Worm (Caenorhabditis elegans) whole organism, midembryonic: ENCODE measurements around the gene par-3.
A peak's percentile ranks its signal among the peaks of the same experiment; 100 is the strongest.

Experiments used
- T22C8.4 ChIP-seq: fragments of 200-800 bp; sonication (Bioruptor generic); IDR thresholded peaks from 2 replicates; pipeline ENCODE4 v1.3.6; 2022; ENCODE audit warnings: missing genetic modification characterization, missing compliant biosample characterization
- cog-1 ChIP-seq: sonication (generic microtip); optimal IDR thresholded peaks from 2 replicates; lab custom pipeline; 2016; ENCODE audit warnings: missing genetic modification characterization, missing compliant biosample characterization
- flt-1 ChIP-seq: fragments of 200-800 bp; sonication (Bioruptor generic); IDR thresholded peaks from 2 replicates; pipeline ENCODE4 v1.3.6; 2022; ENCODE audit warnings: missing genetic modification characterization, missing compliant biosample characterization
- klf-2 ChIP-seq: fragments of 200-800 bp; sonication (Bioruptor generic); conservative IDR thresholded peaks from 2 replicates; pipeline ENCODE4 v1.3.6; 2022; ENCODE audit warnings: missing genetic modification reagents, missing genetic modification characterization, missing compliant biosample characterization
- med-1 ChIP-seq: sonication (generic microtip); optimal IDR thresholded peaks from 2 replicates; lab custom pipeline; 2017; ENCODE audit warnings: missing genetic modification characterization, mild to moderate bottlenecking, missing compliant biosample characterization, antibody characterized with exemption, missing genetic modification reagents; ENCODE audit not compliant: insufficient read depth
- ref-1 ChIP-seq: fragments of 200-800 bp; sonication (Bioruptor generic); conservative IDR thresholded peaks from 2 replicates; pipeline ENCODE4 v1.3.6; 2022; ENCODE audit warnings: missing genetic modification reagents, missing genetic modification characterization, missing compliant biosample characterization
- tab-1 ChIP-seq: fragments of 200-800 bp; sonication (Bioruptor generic); IDR thresholded peaks from 2 replicates; pipeline ENCODE4 v1.3.6; 2022; ENCODE audit warnings: missing genetic modification characterization, missing compliant biosample characterization
- ztf-23 ChIP-seq: fragments of 200-800 bp; sonication (Bioruptor generic); IDR thresholded peaks from 2 replicates; pipeline ENCODE4 v1.3.6; 2022; ENCODE audit warnings: missing genetic modification reagents, missing genetic modification characterization, missing compliant biosample characterization
- ztf-29 ChIP-seq: fragments of 200-800 bp; sonication (Bioruptor generic); IDR thresholded peaks from 2 replicates; pipeline ENCODE4 v1.3.6; 2022; ENCODE audit warnings: missing genetic modification reagents, missing genetic modification characterization, missing compliant biosample characterization

par-3 gene

DNA sequence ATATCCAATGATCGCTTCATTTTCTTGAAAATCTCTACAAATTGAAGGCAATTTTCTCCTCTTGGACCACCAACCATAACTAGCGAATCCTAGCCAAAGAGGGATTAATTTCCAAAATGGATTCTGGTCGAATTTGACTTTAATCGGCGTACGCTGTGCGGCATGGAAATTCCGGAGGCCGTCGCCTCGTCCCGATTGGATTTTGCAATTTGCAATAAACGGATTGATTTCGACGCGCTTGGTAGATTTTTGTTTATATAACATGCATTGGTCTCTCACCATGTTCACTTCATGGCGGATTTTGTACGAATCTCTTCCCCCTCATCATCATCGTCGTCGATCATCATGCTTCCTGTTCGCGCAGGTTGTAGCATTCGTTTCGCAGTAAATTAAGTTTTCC is 1.7 kb downstream of the par-3 start:
- TF ChIP-seq cog-1 (tag; lab: Kevin White, UChicago) (no peak), ztf-23 (GFP tag; lab: Robert Waterston, UW) (no peak), flt-1 (GFP tag; lab: Robert Waterston, UW) (no peak), ztf-29 (no peak), tab-1 (GFP tag; lab: Robert Waterston, UW) (no peak), med-1 (GFP tag; lab: Kevin White, UChicago) (no peak), klf-2 (GFP tag; lab: Robert Waterston, UW) (no peak), ref-1 (GFP tag; lab: Robert Waterston, UW) (no peak), T22C8.4 (GFP tag; lab: Robert Waterston, UW) (no peak)

DNA sequence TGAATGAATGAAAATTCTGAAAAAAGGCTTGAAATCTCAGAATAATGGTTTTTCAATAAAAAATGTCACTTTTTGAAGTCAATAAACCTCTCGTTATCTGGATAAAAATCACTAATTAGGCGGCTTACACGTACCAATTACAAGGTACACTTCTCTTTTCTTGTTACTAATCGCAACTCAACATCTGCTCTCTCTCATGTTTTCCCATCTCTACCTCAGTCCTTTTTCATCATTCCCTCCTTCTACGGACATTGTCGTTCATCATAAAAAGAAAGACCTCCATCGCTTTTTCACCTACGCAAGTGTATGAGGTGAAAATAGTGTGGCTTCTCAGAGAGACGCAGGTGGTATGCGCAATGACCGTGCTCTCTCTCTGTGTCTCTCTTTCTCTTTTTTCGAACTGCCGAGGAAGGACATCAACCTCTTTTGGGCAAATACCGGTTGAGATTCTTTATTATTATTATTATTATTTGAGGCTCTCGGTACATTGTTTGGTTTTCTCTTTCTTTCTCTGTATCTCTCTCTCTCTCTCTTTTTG is 4.0 kb downstream of the par-3 start:
- TF ChIP-seq ztf-29 (no peak; the same call in 1 of the 2 replicates), cog-1 (tag; lab: Kevin White, UChicago) (peak; percentile 68), flt-1 (GFP tag; lab: Robert Waterston, UW) (no peak)

DNA sequence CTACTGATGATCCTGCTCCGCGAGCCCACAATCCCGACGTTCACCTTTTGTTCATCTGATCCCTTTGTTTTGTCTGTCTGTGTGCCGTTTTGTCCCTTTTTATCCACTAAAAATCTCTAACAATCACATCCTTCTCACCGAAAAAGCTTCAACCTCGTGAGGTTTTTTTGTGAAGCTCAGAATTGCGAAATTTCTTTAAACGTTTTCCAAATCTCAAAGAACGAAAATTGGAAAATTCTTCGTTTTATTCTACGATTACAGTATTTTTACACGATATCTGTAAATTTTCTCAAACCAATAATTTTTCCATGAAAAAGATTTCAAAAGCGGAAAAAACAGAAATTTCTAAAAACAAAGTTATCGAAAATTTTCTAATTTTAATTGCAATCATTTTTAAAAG is 10.2 kb downstream of the par-3 start:
- no peak for TF ChIP-seq ztf-23 (GFP tag; lab: Robert Waterston, UW)
- TF ChIP-seq klf-2 (GFP tag; lab: Robert Waterston, UW) = no peak
- TF ChIP-seq cog-1 (tag; lab: Kevin White, UChicago) = no peak
- no peak for TF ChIP-seq ztf-29
- TF ChIP-seq ref-1 (GFP tag; lab: Robert Waterston, UW) = no peak
- TF ChIP-seq flt-1 (GFP tag; lab: Robert Waterston, UW) = no peak
- no peak for TF ChIP-seq tab-1 (GFP tag; lab: Robert Waterston, UW)
- TF ChIP-seq T22C8.4 (GFP tag; lab: Robert Waterston, UW) = no peak
- no peak for TF ChIP-seq med-1 (GFP tag; lab: Kevin White, UChicago)

DNA sequence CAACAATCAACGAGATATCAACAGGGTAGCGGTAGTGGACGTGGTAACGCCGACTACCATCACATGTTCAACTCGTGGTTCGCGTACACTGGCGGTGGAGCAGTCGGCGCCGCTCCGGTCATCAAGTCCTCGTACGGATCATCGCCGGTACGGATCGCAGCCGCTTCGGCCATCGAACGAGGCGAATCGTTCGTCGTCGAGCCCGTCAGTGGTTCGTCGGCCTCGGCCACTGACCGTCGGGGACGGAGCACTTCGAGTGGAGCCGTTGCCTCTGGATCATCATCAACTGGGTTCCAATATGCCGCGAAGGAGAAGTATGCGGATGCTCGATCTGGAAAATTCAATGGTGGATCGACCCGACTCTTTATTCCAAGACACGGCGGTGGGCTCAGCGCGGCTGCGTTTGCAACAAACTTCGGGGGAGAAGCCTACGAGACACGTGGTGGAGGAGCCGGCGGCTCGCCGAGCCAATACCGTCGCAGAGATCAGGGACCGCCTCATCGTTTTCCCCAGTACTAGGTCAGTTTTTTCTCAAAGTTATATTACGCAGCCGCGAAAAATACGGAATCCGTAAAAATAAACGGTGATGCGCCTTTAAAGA is 11.5 kb downstream of the par-3 start:
- TF ChIP-seq ztf-29 = no peak
- TF ChIP-seq ztf-23 (GFP tag; lab: Robert Waterston, UW) = no peak
- TF ChIP-seq klf-2 (GFP tag; lab: Robert Waterston, UW) = no peak
- TF ChIP-seq med-1 (GFP tag; lab: Kevin White, UChicago) = no peak

ce11 chrIII:5677790-5678189 is 13.8 kb downstream of the par-3 start, which contains the start of gene F54E7.9:
Gene F54E7.9 (minus strand): TSS chrIII:5677890.
- TF ChIP-seq T22C8.4 (GFP tag; lab: Robert Waterston, UW) = no peak
- no peak for TF ChIP-seq ztf-23 (GFP tag; lab: Robert Waterston, UW)
- no peak for TF ChIP-seq flt-1 (GFP tag; lab: Robert Waterston, UW)
- no peak for TF ChIP-seq cog-1 (tag; lab: Kevin White, UChicago)
- TF ChIP-seq ref-1 (GFP tag; lab: Robert Waterston, UW) = no peak
- TF ChIP-seq ztf-29 = no peak
- TF ChIP-seq tab-1 (GFP tag; lab: Robert Waterston, UW) = no peak
- TF ChIP-seq klf-2 (GFP tag; lab: Robert Waterston, UW) = no peak
- no peak for TF ChIP-seq med-1 (GFP tag; lab: Kevin White, UChicago)

- no peak for TF ChIP-seq ref-1 (GFP tag; lab: Robert Waterston, UW)
- TF ChIP-seq flt-1 (GFP tag; lab: Robert Waterston, UW) = peak; percentile 87
- peak; percentile 92 for TF ChIP-seq ztf-23 (GFP tag; lab: Robert Waterston, UW)
- peak; percentile 97 for TF ChIP-seq cog-1 (tag; lab: Kevin White, UChicago)
- TF ChIP-seq T22C8.4 (GFP tag; lab: Robert Waterston, UW) = peak; percentile 57; the same call in 1 of the 2 replicates
- TF ChIP-seq klf-2 (GFP tag; lab: Robert Waterston, UW) = 0 out of 2 replicates have a peak, but pooled peaks have one; percentile 42
- peak; percentile 71; the same call in 1 of the 2 replicates for TF ChIP-seq tab-1 (GFP tag; lab: Robert Waterston, UW)
- peak; percentile 45 for TF ChIP-seq med-1 (GFP tag; lab: Kevin White, UChicago)
- no peak for TF ChIP-seq ztf-29
These were observed 14.9 kb downstream of the par-3 start, which contains the start of the genes ska-3 and rps-12 for ce11 chrIII:5678935-5679334. Gene ska-3 (minus strand): TSS chrIII:5679005. Gene rps-12 (plus strand): TSS chrIII:5679298.

ce11 chrIII:5680141-5680540 is 16.1 kb downstream of the par-3 start, which contains the start of gene pst-2:
Gene pst-2 (plus strand): TSS chrIII:5680433.
- TF ChIP-seq flt-1 (GFP tag; lab: Robert Waterston, UW) = no peak
- no peak for TF ChIP-seq ztf-29
- no peak for TF ChIP-seq tab-1 (GFP tag; lab: Robert Waterston, UW)
- no peak for TF ChIP-seq T22C8.4 (GFP tag; lab: Robert Waterston, UW)
- no peak for TF ChIP-seq cog-1 (tag; lab: Kevin White, UChicago)

ce11 chrIII:5683998-5684397 is 20.0 kb downstream of the par-3 start, which contains the start of gene rcan-1:
Gene rcan-1 (minus strand): TSS chrIII:5684098.
- TF ChIP-seq ztf-29 (no peak), cog-1 (tag; lab: Kevin White, UChicago) (no peak), klf-2 (GFP tag; lab: Robert Waterston, UW) (no peak), ztf-23 (GFP tag; lab: Robert Waterston, UW) (no peak), tab-1 (GFP tag; lab: Robert Waterston, UW) (no peak), ref-1 (GFP tag; lab: Robert Waterston, UW) (no peak), med-1 (GFP tag; lab: Kevin White, UChicago) (no peak), T22C8.4 (GFP tag; lab: Robert Waterston, UW) (no peak), flt-1 (GFP tag; lab: Robert Waterston, UW) (no peak)

- TF ChIP-seq T22C8.4 (GFP tag; lab: Robert Waterston, UW) (no peak), cog-1 (tag; lab: Kevin White, UChicago) (no peak), klf-2 (GFP tag; lab: Robert Waterston, UW) (no peak), ref-1 (GFP tag; lab: Robert Waterston, UW) (no peak), ztf-29 (no peak), med-1 (GFP tag; lab: Kevin White, UChicago) (no peak), ztf-23 (GFP tag; lab: Robert Waterston, UW) (no peak)
These were observed 24.2 kb downstream of the par-3 start for ce11 chrIII:5688246-5688645.
